Fruit fly (Drosophila melanogaster): ENCODE results near the gene atilla.

The atilla gene

DNA sequence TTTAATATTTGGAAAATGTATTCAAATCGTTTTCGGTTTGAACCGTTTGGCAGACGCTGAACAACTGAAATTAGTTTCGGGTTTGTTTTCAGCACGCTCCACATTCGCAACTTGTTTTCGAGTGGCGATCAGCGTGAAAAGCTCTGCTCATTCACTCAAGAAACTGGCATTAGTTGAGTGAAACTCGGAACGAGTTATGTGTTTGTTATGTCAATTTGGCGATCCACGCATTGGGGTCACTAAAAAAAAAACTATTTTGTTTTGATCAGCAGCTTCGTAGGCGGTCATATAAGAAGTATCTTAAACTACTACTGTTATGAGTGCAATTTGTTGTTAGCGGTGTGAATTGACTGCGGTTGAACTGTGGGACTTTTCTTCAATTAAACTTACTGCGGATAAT lies at the start of gene atilla:
Gene atilla (minus strand): TSS at position 266 of the 400 bp plus-strand sequence.
- TF ChIP-seq Ets21C (GFP tag; optimal IDR thresholded peaks at IDR 0.05) (no peak), Met (GFP tag; optimal IDR thresholded peaks at IDR 0.05) (no peak), vri (GFP tag; optimal IDR thresholded peaks at IDR 0.05) (no peak), Eip78C (GFP tag) (no peak), CG3919 (GFP tag; optimal IDR thresholded peaks at IDR 0.05) (no peak), svp (GFP tag) (no peak), eg (GFP tag; IDR thresholded peaks at IDR 0.05) (peak; percentile 17; the same call in 1 of the 3 replicates), CG9139 (GFP tag; optimal IDR thresholded peaks at IDR 0.05) (no peak), CG32006 (GFP tag; optimal IDR thresholded peaks at IDR 0.05) (no peak), cyc (GFP tag; optimal IDR thresholded peaks at IDR 0.05) (no peak), fd59A (GFP tag; optimal IDR thresholded peaks at IDR 0.05) (no peak), Lpt (GFP tag; optimal IDR thresholded peaks at IDR 0.05) (no peak), CG15336 (GFP tag; IDR thresholded peaks at IDR 0.05) (peak; percentile 30; the same call in 1 of the 2 replicates), Sox14 (GFP tag; optimal IDR thresholded peaks at IDR 0.05) (no peak), CG6792 (GFP tag; optimal IDR thresholded peaks at IDR 0.05) (no peak), Eip93F (GFP tag; optimal IDR thresholded peaks at IDR 0.05) (no peak), CG10631 (GFP tag; optimal IDR thresholded peaks at IDR 0.05) (no peak), salr (GFP tag; optimal IDR thresholded peaks at IDR 0.05) (no peak), fkh (GFP tag; optimal IDR thresholded peaks at IDR 0.05) (peak; percentile 13), lz (GFP tag; optimal IDR thresholded peaks at IDR 0.05) (no peak), Hr4 (GFP tag; optimal IDR thresholded peaks at IDR 0.05) (no peak), CG7368 (GFP tag; optimal IDR thresholded peaks at IDR 0.05) (no peak), achi (GFP tag; optimal IDR thresholded peaks at IDR 0.05) (no peak), CG11902 (GFP tag; optimal IDR thresholded peaks at IDR 0.05) (no peak), OdsH (GFP tag; optimal IDR thresholded peaks at IDR 0.05) (no peak), CG11294 (GFP tag; IDR thresholded peaks at IDR 0.05) (no peak)

DNA sequence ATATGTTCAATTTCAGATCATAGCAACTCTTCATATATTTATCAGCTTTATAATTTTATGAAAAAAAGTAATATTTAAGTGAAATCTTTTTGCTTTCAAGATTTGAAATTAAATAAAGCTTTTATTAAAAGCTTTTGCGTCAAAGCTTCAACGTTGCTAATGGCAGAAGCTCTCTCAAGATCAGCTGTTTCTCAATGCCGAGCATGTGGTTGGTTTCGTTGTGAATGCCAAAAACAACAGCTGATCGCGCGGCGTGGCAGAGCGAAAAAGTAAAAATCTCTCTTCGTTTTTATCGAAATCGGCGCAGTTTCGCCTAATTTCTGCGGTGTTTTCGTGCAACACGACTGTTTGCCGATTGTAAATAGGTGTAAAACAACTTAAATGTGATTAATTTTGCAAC lies 29.9 kb upstream of the atilla start, which contains the start of gene CG31759:
Gene CG31759 (plus strand): TSS at position 161 of the 400 bp plus-strand sequence.
- TF ChIP-seq ss (GFP tag; optimal IDR thresholded peaks at IDR 0.05) (no peak), topi (GFP tag; optimal IDR thresholded peaks at IDR 0.05) (no peak), Blimp-1 (GFP tag; optimal IDR thresholded peaks at IDR 0.05) (no peak), CG16779 (tag; optimal IDR thresholded peaks at IDR 0.05) (no peak), CG6792 (GFP tag; optimal IDR thresholded peaks at IDR 0.05) (no peak)

DNA sequence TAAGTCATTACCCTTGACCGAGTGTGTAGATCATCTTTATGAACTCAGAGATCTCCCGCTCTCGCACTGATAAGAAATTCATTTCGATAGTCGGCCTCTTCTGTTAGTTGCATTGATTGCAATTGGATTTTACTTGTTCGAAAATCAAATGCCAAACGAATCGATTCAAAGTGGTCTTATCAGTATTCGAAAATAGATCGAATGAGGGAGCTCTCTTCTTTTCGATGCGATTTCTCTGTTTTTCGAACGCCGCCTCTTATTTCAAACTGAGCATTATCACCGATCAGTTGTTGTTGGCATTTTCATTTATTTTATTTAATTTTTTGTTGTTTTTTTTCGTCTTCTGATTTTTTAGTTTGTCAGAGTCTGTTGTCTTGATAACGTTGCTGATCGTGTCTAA lies 23.3 kb upstream of the atilla start:
- TF ChIP-seq CG11762 (GFP tag; optimal IDR thresholded peaks at IDR 0.05; ENCODE audit: insufficient read depth) (no peak), Met (GFP tag; optimal IDR thresholded peaks at IDR 0.05) (no peak), CG31627 (GFP tag; optimal IDR thresholded peaks at IDR 0.05) (no peak), Sox15 (GFP tag; optimal IDR thresholded peaks at IDR 0.05) (no peak), CG10669 (GFP tag; optimal IDR thresholded peaks at IDR 0.05) (no peak), net (GFP tag; optimal IDR thresholded peaks at IDR 0.05) (no peak), pdm3 (GFP tag; optimal IDR thresholded peaks at IDR 0.05) (no peak), CG3919 (GFP tag; optimal IDR thresholded peaks at IDR 0.05) (no peak), OdsH (GFP tag; optimal IDR thresholded peaks at IDR 0.05) (no peak), Eip78C (GFP tag) (no peak), Hr38 (GFP tag; optimal IDR thresholded peaks at IDR 0.05) (no peak), svp (GFP tag) (no peak), CG1621 (tag; optimal IDR thresholded peaks at IDR 0.05) (no peak), CG8632 (GFP tag; optimal IDR thresholded peaks at IDR 0.05) (no peak), CG9139 (GFP tag; optimal IDR thresholded peaks at IDR 0.05) (no peak)
